Worm (Caenorhabditis elegans): Measurements from ENCODE around the gene kbp-2.

ce11 chrIII:4932203-4932699, 28.6 kb upstream of the kbp-2 start, which contains the start of the genes C26E6.12 and eri-9:
- TF ChIP-seq nhr-237 (tag; optimal IDR thresholded peaks at IDR 0.05) (no peak), elt-1 (tag; optimal IDR thresholded peaks at IDR 0.05) (no peak), lsy-2 (tag; optimal IDR thresholded peaks at IDR 0.05) (no peak), ama-1 (optimal IDR thresholded peaks at IDR 0.05) (no peak), elt-3 (tag; optimal IDR thresholded peaks at IDR 0.05) (no peak), mbf-1 (tag; optimal IDR thresholded peaks at IDR 0.05) (no peak), ceh-16 (tag; optimal IDR thresholded peaks at IDR 0.05) (no peak), ZK546.5 (tag; optimal IDR thresholded peaks at IDR 0.05) (no peak)
